Worm (Caenorhabditis elegans) whole organism, L1 larva: ENCODE results near the gene sdhd-1.

Experiments
- ama-1 ChIP-seq: fragments of 150-350 bp; optimal IDR thresholded peaks from 2 replicates; lab custom pipeline; 2014
- dpl-1 ChIP-seq, 3 experiments: fragments of 150-350 bp in 2 of 3; sonication (generic microtip) in 1 of 3; optimal IDR thresholded peaks; 2 replicates each; lab custom pipeline; 2014 to 2017; ENCODE audit warnings: missing biosample characterization in 3 of 3, missing genetic modification characterization in 3 of 3, missing genetic modification reagents in 3 of 3
- elt-2 ChIP-seq: sonication (generic microtip); optimal IDR thresholded peaks from 2 replicates; lab custom pipeline; 2016; ENCODE audit warnings: missing genetic modification characterization, mild to moderate bottlenecking, inconsistent platforms, missing compliant biosample characterization, missing genetic modification reagents
- fkh-10 ChIP-seq: sonication (generic microtip); optimal IDR thresholded peaks from 2 replicates; lab custom pipeline; 2017; ENCODE audit warnings: missing biosample characterization, missing genetic modification reagents, missing genetic modification characterization
- fos-1 ChIP-seq: fragments of 150-350 bp; optimal IDR thresholded peaks from 2 replicates; lab custom pipeline; 2014; ENCODE audit warnings: missing biosample characterization, missing genetic modification characterization
- jun-1 ChIP-seq: fragments of 150-350 bp; optimal IDR thresholded peaks from 2 replicates; lab custom pipeline; 2014; ENCODE audit warnings: missing biosample characterization, missing genetic modification reagents, missing genetic modification characterization
- lir-3 ChIP-seq: sonication (generic microtip); optimal IDR thresholded peaks from 2 replicates; lab custom pipeline; 2016; ENCODE audit warnings: mild to moderate bottlenecking, missing genetic modification characterization, moderate library complexity, missing compliant biosample characterization; ENCODE audit not compliant: poor library complexity
- mdl-1 ChIP-seq, 2 experiments: fragments of 150-350 bp; optimal IDR thresholded peaks; 2 replicates each; lab custom pipeline; 2014 to 2017; ENCODE audit warnings: missing biosample characterization in 2 of 2, missing genetic modification characterization in 2 of 2, inconsistent platforms in 1 of 2
- nhr-11 ChIP-seq: fragments of 150-350 bp; optimal IDR thresholded peaks from 2 replicates; lab custom pipeline; 2014; ENCODE audit warnings: missing biosample characterization, missing genetic modification characterization
- nhr-77 ChIP-seq: fragments of 150-350 bp; optimal IDR thresholded peaks from 2 replicates; lab custom pipeline; 2014; ENCODE audit warnings: missing biosample characterization, missing genetic modification characterization
- snpc-4 ChIP-seq: fragments of 150-350 bp; optimal IDR thresholded peaks from 2 replicates; lab custom pipeline; 2014; ENCODE audit warnings: missing biosample characterization, missing genetic modification characterization
- vab-15 ChIP-seq: sonication (generic microtip); optimal IDR thresholded peaks from 2 replicates; lab custom pipeline; 2017; ENCODE audit warnings: missing genotype, mild to moderate bottlenecking, missing genetic modification characterization, missing compliant biosample characterization
- zag-1 ChIP-seq: fragments of 150-350 bp; optimal IDR thresholded peaks from 2 replicates; lab custom pipeline; 2014; ENCODE audit warnings: missing biosample characterization, missing genetic modification characterization
- ztf-11 ChIP-seq, 2 experiments: sonication (generic microtip); optimal IDR thresholded peaks; 2 replicates each; lab custom pipeline; 2016 to 2017; ENCODE audit warnings: missing genetic modification characterization in 2 of 2, missing biosample characterization in 1 of 2, missing compliant biosample characterization in 1 of 2

DNA sequence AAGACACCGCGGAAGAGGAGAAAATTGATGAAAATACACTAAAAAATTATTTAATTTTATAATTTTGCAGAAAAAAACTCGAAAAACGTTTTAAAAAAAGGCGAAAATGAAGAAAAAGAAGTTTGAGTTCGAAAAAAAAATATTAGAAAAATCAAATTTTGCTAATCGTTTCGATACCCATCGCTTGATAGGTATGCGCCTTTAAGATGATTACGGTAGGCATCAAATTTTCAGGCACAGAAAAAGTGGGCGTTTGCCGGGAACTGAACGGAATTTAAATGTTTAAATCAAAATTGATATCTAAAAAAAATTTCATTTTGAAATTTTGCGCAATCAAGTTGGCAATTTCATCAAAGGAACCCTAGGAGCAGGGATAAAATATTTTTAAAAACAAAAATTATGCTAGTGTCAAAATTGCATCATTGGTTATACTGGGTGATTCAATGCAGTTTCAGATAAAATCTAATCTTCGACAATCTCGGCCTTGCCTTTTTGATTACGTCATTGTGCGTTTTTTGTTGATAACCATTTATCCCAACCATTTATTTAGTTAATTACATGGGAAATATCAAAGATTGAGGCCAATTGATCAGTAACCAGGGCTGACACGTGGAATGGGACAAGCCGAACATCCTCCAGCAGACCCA lies 6.0 kb downstream of the sdhd-1 start:
- no peak for TF ChIP-seq zag-1 (tag; lab: Kevin White, UChicago)
- TF ChIP-seq elt-2, result no peak
- no peak for TF ChIP-seq snpc-4
- TF ChIP-seq dpl-1 (GFP tag; optimal IDR thresholded peaks at IDR 0.05; lab: Kevin White, UChicago), result no peak
- TF ChIP-seq jun-1, result no peak
- no peak for TF ChIP-seq fkh-10 (GFP tag; lab: Kevin White, UChicago)
- no peak for TF ChIP-seq vab-15 (tag; lab: Kevin White, UChicago)
- TF ChIP-seq nhr-77, result no peak
- TF ChIP-seq mdl-1 (tag; optimal IDR thresholded peaks at IDR 0.05; lab: Kevin White, UChicago), result no peak
- no peak for TF ChIP-seq lir-3 (tag; lab: Kevin White, UChicago)
- no peak for TF ChIP-seq fos-1 (tag; lab: Kevin White, UChicago)
- TF ChIP-seq ztf-11 (tag; optimal IDR thresholded peaks at IDR 0.05; lab: Kevin White, UChicago), result no peak
- TF ChIP-seq ama-1 (lab: Kevin White, UChicago), result no peak
- no peak for TF ChIP-seq nhr-11 (tag; lab: Kevin White, UChicago)
